Worm (Caenorhabditis elegans) whole organism, L1 larva: ENCODE results near the gene K03H1.9.

Experiments used
- F16B12.6 ChIP-seq: fragments of 150-350 bp; optimal IDR thresholded peaks from 2 replicates; lab custom pipeline; 2014; ENCODE audit warnings: missing biosample characterization, missing genetic modification characterization
- Y116A8C.19 ChIP-seq: sonication (generic microtip); optimal IDR thresholded peaks from 2 replicates; lab custom pipeline; 2016; ENCODE audit warnings: missing compliant biosample characterization, missing genetic modification characterization, borderline replicate concordance
- aly-2 ChIP-seq: fragments of 150-350 bp; optimal IDR thresholded peaks from 2 replicates; lab custom pipeline; 2014; ENCODE audit warnings: missing biosample characterization, missing genetic modification characterization
- blmp-1 ChIP-seq: fragments of 150-350 bp; optimal IDR thresholded peaks from 2 replicates; lab custom pipeline; 2014; ENCODE audit warnings: missing biosample characterization, missing genetic modification characterization
- ces-1 ChIP-seq: fragments of 150-350 bp; optimal IDR thresholded peaks from 2 replicates; lab custom pipeline; 2014; ENCODE audit warnings: missing biosample characterization, missing genetic modification reagents, missing genetic modification characterization
- egl-13 ChIP-seq: sonication (generic microtip); optimal IDR thresholded peaks from 2 replicates; lab custom pipeline; 2016; ENCODE audit warnings: missing genotype, missing genetic modification reagents, missing genetic modification characterization, missing compliant biosample characterization
- ets-5 ChIP-seq: fragments of 200-800 bp; sonication (Bioruptor generic); IDR thresholded peaks from 2 replicates; pipeline ENCODE4 v1.3.6; 2022; ENCODE audit warnings: missing genetic modification characterization, missing compliant biosample characterization
- irx-1 ChIP-seq: sonication (generic microtip); optimal IDR thresholded peaks from 2 replicates; lab custom pipeline; 2016; ENCODE audit warnings: missing genetic modification characterization, missing compliant biosample characterization
- jun-1 ChIP-seq: fragments of 150-350 bp; optimal IDR thresholded peaks from 2 replicates; lab custom pipeline; 2014; ENCODE audit warnings: missing biosample characterization, missing genetic modification reagents, missing genetic modification characterization
- nhr-76 ChIP-seq: sonication (generic microtip); optimal IDR thresholded peaks from 2 replicates; lab custom pipeline; 2017; ENCODE audit warnings: missing biosample characterization, missing genetic modification characterization
- nhr-85 ChIP-seq: sonication (generic microtip); peaks from one replicate; lab custom pipeline; 2016; ENCODE audit warnings: missing genetic modification characterization, inconsistent platforms, missing compliant biosample characterization
- pax-3 ChIP-seq: fragments of 200-800 bp; sonication (Bioruptor generic); optimal IDR thresholded peaks from 2 replicates; lab custom pipeline; 2018; ENCODE audit warnings: mild to moderate bottlenecking, missing genetic modification characterization, moderate library complexity, missing compliant biosample characterization
- skn-1 ChIP-seq: fragments of 150-350 bp; optimal IDR thresholded peaks from 2 replicates; lab custom pipeline; 2014; ENCODE audit warnings: missing biosample characterization, missing genetic modification characterization
- unc-130 ChIP-seq: fragments of 150-350 bp; optimal IDR thresholded peaks from 2 replicates; lab custom pipeline; 2017; ENCODE audit warnings: missing biosample characterization, missing genetic modification characterization, inconsistent platforms
- unc-98 ChIP-seq: fragments of 200-800 bp; sonication (Bioruptor generic); IDR thresholded peaks from 2 replicates; pipeline ENCODE4 v1.3.6; 2022; ENCODE audit warnings: missing genetic modification characterization, missing compliant biosample characterization
- ztf-4 ChIP-seq: fragments of 150-350 bp; optimal IDR thresholded peaks from 2 replicates; lab custom pipeline; 2014; ENCODE audit warnings: missing biosample characterization, missing genetic modification characterization

The K03H1.9 gene

ce11 chrIII:9892855-9893254 lies 48.4 kb downstream of the K03H1.9 start, which contains the start of gene mam-7:
mam-7 (plus strand) TSS chrIII:9893155.
- TF ChIP-seq nhr-76 (tag; lab: Kevin White, UChicago) (no peak), blmp-1 (tag; lab: Kevin White, UChicago) (no peak), aly-2 (no peak), Y116A8C.19 (tag; lab: Kevin White, UChicago) (no peak), unc-130 (tag; lab: Kevin White, UChicago) (no peak), jun-1 (tag; lab: Kevin White, UChicago) (no peak), egl-13 (tag; lab: Kevin White, UChicago) (no peak), unc-98 (GFP tag; lab: Robert Waterston, UW) (no peak), pax-3 (tag; lab: Kevin White, UChicago) (no peak)

ce11 chrIII:9891324-9891723 lies 50.0 kb downstream of the K03H1.9 start, which contains the start of gene alg-4:
alg-4 (minus strand) TSS chrIII:9891424.
- TF ChIP-seq ets-5 (GFP tag; lab: Robert Waterston, UW) = no peak
- no peak for TF ChIP-seq ztf-4 (tag; lab: Kevin White, UChicago)
- TF ChIP-seq ces-1 (GFP tag; lab: Kevin White, UChicago) = no peak
- TF ChIP-seq nhr-85 (tag; lab: Kevin White, UChicago) = no peak
- no peak for TF ChIP-seq skn-1 (tag; lab: Kevin White, UChicago)
- no peak for TF ChIP-seq F16B12.6 (tag; lab: Kevin White, UChicago)
- TF ChIP-seq irx-1 = no peak
